Worm (Caenorhabditis elegans) whole organism, L4 larva: ENCODE data around the gene F54G2.1.

ENCODE experiments used
- F10B5.3 ChIP-seq: sonication (generic microtip); optimal IDR thresholded peaks from 2 replicates; lab custom pipeline; 2016; ENCODE audit warnings: mild to moderate bottlenecking, missing genetic modification characterization, missing compliant biosample characterization
- ceh-82 ChIP-seq: sonication (generic microtip); optimal IDR thresholded peaks from 2 replicates; lab custom pipeline; 2017; ENCODE audit warnings: missing biosample characterization, missing genetic modification characterization
- cey-2 ChIP-seq: sonication (generic microtip); optimal IDR thresholded peaks from 3 replicates; lab custom pipeline; 2017; ENCODE audit warnings: missing genetic modification characterization, mild to moderate bottlenecking, missing compliant biosample characterization, antibody characterized with exemption, borderline replicate concordance; ENCODE audit not compliant: insufficient read depth
- dve-1 ChIP-seq: sonication (generic microtip); optimal IDR thresholded peaks from 2 replicates; lab custom pipeline; 2017; ENCODE audit warnings: antibody characterized with exemption, mild to moderate bottlenecking, missing genetic modification characterization, missing compliant biosample characterization; ENCODE audit not compliant: insufficient read depth
- hlh-30 ChIP-seq: sonication (generic microtip); optimal IDR thresholded peaks from 2 replicates; lab custom pipeline; 2017; ENCODE audit warnings: antibody characterized with exemption, mild to moderate bottlenecking, missing genetic modification characterization, missing compliant biosample characterization; ENCODE audit not compliant: insufficient read depth
- lin-39 ChIP-seq: fragments of 150-350 bp; optimal IDR thresholded peaks from 2 replicates; lab custom pipeline; 2014; ENCODE audit warnings: missing biosample characterization, missing genetic modification reagents, missing genetic modification characterization
- nhr-10 ChIP-seq: fragments of 150-350 bp; optimal IDR thresholded peaks from 2 replicates; lab custom pipeline; 2014; ENCODE audit warnings: missing biosample characterization, missing genetic modification characterization
- php-3 ChIP-seq: fragments of 200-800 bp; sonication (Bioruptor generic); IDR thresholded peaks from 2 replicates; pipeline ENCODE4 v1.3.6; 2022; ENCODE audit warnings: missing genetic modification reagents, missing genetic modification characterization, missing compliant biosample characterization
- skn-1 ChIP-seq: fragments of 150-350 bp; optimal IDR thresholded peaks from 2 replicates; lab custom pipeline; 2014; ENCODE audit warnings: missing biosample characterization, missing genetic modification characterization
- unc-39 ChIP-seq: sonication (generic microtip); optimal IDR thresholded peaks from 2 replicates; lab custom pipeline; 2017; ENCODE audit warnings: missing biosample characterization, missing genetic modification characterization
- unc-62 ChIP-seq, 3 experiments: fragments of 150-350 bp in 1 of 3; sonication (generic microtip); optimal IDR thresholded peaks in 2 of 3; peaks in 1 of 3; 1 replicate in 1 of 3; 2 replicates in 2 of 3; lab custom pipeline; 2014 to 2017; ENCODE audit warnings: missing biosample characterization in 3 of 3, missing genetic modification characterization in 3 of 3, missing genetic modification reagents in 3 of 3, missing genotype in 1 of 3

- TF ChIP-seq unc-62 (GFP tag; optimal IDR thresholded peaks at IDR 0.05 in 1 of 2; lab: Kevin White, UChicago) (peak in 1 of 2 experiments; percentile 48), unc-62 (tag; optimal IDR thresholded peaks at IDR 0.05; lab: Kevin White, UChicago) (no peak), cey-2 (no peak), hlh-30 (no peak), unc-39 (tag; lab: Kevin White, UChicago) (no peak), ceh-82 (tag; lab: Kevin White, UChicago) (no peak), F10B5.3 (tag; lab: Kevin White, UChicago) (no peak), skn-1 (tag; lab: Kevin White, UChicago) (no peak), nhr-10 (tag; lab: Kevin White, UChicago) (no peak), php-3 (no peak), lin-39 (tag; lab: Kevin White, UChicago) (no peak), dve-1 (tag; lab: Kevin White, UChicago) (no peak)
These were observed 43.4 kb upstream of the F54G2.1 start for ce11 chrX:2707480-2708015.
